Fruit fly (Drosophila melanogaster) whole organism, larva: ENCODE results near the gene Klc.

Experiments
- noc ChIP-seq: fragments of 200-800 bp; sonication (Bioruptor generic); optimal IDR thresholded peaks from 3 replicates; lab custom pipeline; 2019; ENCODE audit warnings: missing biosample characterization, mild to moderate bottlenecking, missing genetic modification characterization, moderate library complexity

The Klc gene

dm6 chr3L:12749567-12750535 is at the start of gene Klc, which contains the start of gene CG10984:
TSS of gene Klc (minus strand) at chr3L:12750056.
TSS of gene CG10984 (plus strand) at chr3L:12750119.
- no peak for TF ChIP-seq noc

- TF ChIP-seq noc = no peak
These were observed 49.0 kb upstream of the Klc start for dm6 chr3L:12798795-12799311.

- TF ChIP-seq noc = no peak
These were observed 46.3 kb upstream of the Klc start for dm6 chr3L:12796077-12796641.

- TF ChIP-seq noc = no peak
These were observed 44.7 kb upstream of the Klc start for dm6 chr3L:12794532-12794931.

- peak; percentile 84 for TF ChIP-seq noc
These were observed 43.1 kb upstream of the Klc start for dm6 chr3L:12792933-12793448.

dm6 chr3L:12791679-12792229 is 41.9 kb upstream of the Klc start:
- peak; percentile 25 for TF ChIP-seq noc

dm6 chr3L:12790783-12791678 is 41.2 kb upstream of the Klc start:
- no peak for TF ChIP-seq noc

- TF ChIP-seq noc = no peak
These were observed 40.1 kb upstream of the Klc start, which contains the start of gene CG42709 for dm6 chr3L:12789875-12790373. TSS of gene CG42709 (plus strand) at chr3L:12790192.

- no peak for TF ChIP-seq noc
These were observed 31.1 kb upstream of the Klc start, which contains the start of the genes CG10969 and CG17666 for dm6 chr3L:12780997-12781396. TSS of gene CG10969 (minus strand) at chr3L:12781097. TSS of gene CG17666 (plus strand) at chr3L:12781325.

dm6 chr3L:12778616-12779015 is 28.8 kb upstream of the Klc start, which contains the start of gene CG32106:
TSS of gene CG32106 (minus strand) at chr3L:12778716.
- no peak for TF ChIP-seq noc

dm6 chr3L:12772740-12773686 is 23.2 kb upstream of the Klc start, which contains the start of gene Hip1:
TSS of gene Hip1 (minus strand) at chr3L:12773573.
- TF ChIP-seq noc = no peak

- no peak for TF ChIP-seq noc
These were observed 4.9 kb upstream of the Klc start, which contains the start of the genes CG10973 and Vps13D for dm6 chr3L:12754769-12755189. TSS of gene CG10973 (minus strand) at chr3L:12754774. TSS of gene Vps13D (plus strand) at chr3L:12755049.

dm6 chr3L:12748711-12749566 is 917 bp downstream of the Klc start:
- TF ChIP-seq noc = no peak
